Worm (Caenorhabditis elegans) whole organism, young adult: ENCODE measurements around the gene sre-2.

ENCODE experiments used
- ets-4 ChIP-seq: fragments of 200-800 bp; sonication (Bioruptor generic); optimal IDR thresholded peaks from 2 replicates; lab custom pipeline; 2018; ENCODE audit warnings: mild to moderate bottlenecking, missing genetic modification characterization, missing compliant biosample characterization
- nhr-80 ChIP-seq: sonication (generic microtip); optimal IDR thresholded peaks from 2 replicates; lab custom pipeline; 2016; ENCODE audit warnings: missing genetic modification characterization, missing compliant biosample characterization

DNA sequence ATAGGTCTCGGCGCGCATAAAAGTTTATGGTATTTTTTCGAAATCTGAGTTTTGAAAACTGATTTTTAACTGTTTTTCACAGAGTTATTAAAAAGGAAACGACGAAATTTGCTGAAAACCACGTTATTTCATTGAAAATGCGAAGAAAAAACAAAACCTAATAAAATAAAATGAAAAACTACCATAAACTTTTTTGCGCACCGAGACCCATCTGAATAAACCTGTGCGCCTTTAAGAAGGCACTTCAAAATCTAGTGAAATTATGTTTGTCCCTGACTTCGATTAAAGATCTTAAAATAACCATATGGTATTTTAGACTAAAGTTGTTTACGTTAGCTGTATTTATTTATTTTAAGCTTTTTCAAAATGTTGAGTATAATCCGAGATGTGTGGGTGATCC is 25.9 kb upstream of the sre-2 start:
- TF ChIP-seq nhr-80 = no peak
- TF ChIP-seq ets-4 (GFP tag; lab: Kevin White, UChicago) = no peak
